Worm (Caenorhabditis elegans): ENCODE measurements around the gene F19B10.3.

The F19B10.3 gene

DNA sequence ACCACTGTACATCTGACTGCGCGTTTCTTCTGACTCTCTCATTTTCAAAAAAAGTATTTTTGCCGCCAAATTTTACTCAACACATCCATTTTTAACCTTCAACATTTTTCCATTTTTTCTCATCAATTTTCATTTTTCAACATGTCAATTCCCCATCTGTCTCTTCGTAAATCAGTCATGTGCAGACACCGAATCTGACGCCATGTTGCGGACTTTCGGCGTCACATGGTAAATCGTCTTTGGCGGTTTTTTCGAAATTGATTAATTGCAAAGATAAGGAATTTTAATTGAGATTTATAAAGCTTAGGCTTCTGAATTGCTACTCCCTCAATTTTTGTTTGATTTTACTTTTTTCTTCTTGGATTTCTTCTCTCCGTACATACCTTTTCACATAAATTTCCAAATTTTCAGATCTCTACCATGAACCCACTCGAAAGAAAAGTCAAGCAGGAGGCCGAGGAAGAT is 18.2 kb downstream of the F19B10.3 start, which contains the start of gene F19B10.1 (continued):
- peak; percentile 18 for TF ChIP-seq F23B12.7 (tag; optimal IDR thresholded peaks at IDR 0.05; ENCODE audit: insufficient read depth)
- no peak for TF ChIP-seq unc-62 (GFP tag; optimal IDR thresholded peaks at IDR 0.05)
- peak; percentile 60 for TF ChIP-seq dpl-1 (GFP tag; optimal IDR thresholded peaks at IDR 0.05)
- no peak for TF ChIP-seq lag-1 (GFP tag; IDR thresholded peaks at IDR 0.05)
- TF ChIP-seq hlh-26 (GFP tag; conservative IDR thresholded peaks at IDR 0.05) = no peak
- no peak for TF ChIP-seq hrde-1 (tag; optimal IDR thresholded peaks at IDR 0.05; ENCODE audit: borderline replicate concordance)
- no peak for TF ChIP-seq athp-1 (tag; optimal IDR thresholded peaks at IDR 0.05)
- no peak for TF ChIP-seq lir-1 (GFP tag; conservative IDR thresholded peaks at IDR 0.05)
- TF ChIP-seq ztf-22 (GFP tag; optimal IDR thresholded peaks at IDR 0.05) = no peak
- TF ChIP-seq attf-6 (GFP tag; IDR thresholded peaks at IDR 0.05) = no peak
- no peak for TF ChIP-seq madf-3 (GFP tag; IDR thresholded peaks at IDR 0.05)
- no peak for TF ChIP-seq F57A8.1 (GFP tag; optimal IDR thresholded peaks at IDR 0.05)
- no peak for TF ChIP-seq lin-26 (GFP tag; IDR thresholded peaks at IDR 0.05)
- TF ChIP-seq B0035.1 (tag; optimal IDR thresholded peaks at IDR 0.05) = no peak
- no peak for TF ChIP-seq unc-130 (GFP tag; optimal IDR thresholded peaks at IDR 0.05)
- 0 out of 2 replicates have a peak, but pooled peaks have one; percentile 31 for TF ChIP-seq Y53G8AR.9 (GFP tag; conservative IDR thresholded peaks at IDR 0.05)
- TF ChIP-seq tbx-9 (tag; optimal IDR thresholded peaks at IDR 0.05; ENCODE audit: borderline replicate concordance) = no peak
- no peak for TF ChIP-seq aptf-2 (GFP tag; conservative IDR thresholded peaks at IDR 0.05)
- TF ChIP-seq dpff-1 (tag; optimal IDR thresholded peaks at IDR 0.05) = no peak
- no peak for TF ChIP-seq B0261.1 (tag; optimal IDR thresholded peaks at IDR 0.05)
- no peak for TF ChIP-seq F39B2.1 (GFP tag; IDR thresholded peaks at IDR 0.05)
- TF ChIP-seq madf-8 (GFP tag; conservative IDR thresholded peaks at IDR 0.05) = no peak
- no peak for TF ChIP-seq him-1 (tag; optimal IDR thresholded peaks at IDR 0.05)
- TF ChIP-seq cebp-2 (GFP tag; IDR thresholded peaks at IDR 0.05) = no peak
- TF ChIP-seq nhr-80 (tag; optimal IDR thresholded peaks at IDR 0.05) = peak; percentile 61
- no peak for TF ChIP-seq sea-2 (GFP tag; IDR thresholded peaks at IDR 0.05)
- TF ChIP-seq madf-10 (tag; optimal IDR thresholded peaks at IDR 0.05) = no peak
- TF ChIP-seq dox-1 (GFP tag; IDR thresholded peaks at IDR 0.05) = 0 out of 2 replicates have a peak, but pooled peaks have one; percentile 44
- TF ChIP-seq pha-4 (tag; optimal IDR thresholded peaks at IDR 0.05) = no peak
- TF ChIP-seq attf-5 (GFP tag; optimal IDR thresholded peaks at IDR 0.05) = peak; percentile 66
- TF ChIP-seq nfyb-1 (GFP tag; IDR thresholded peaks at IDR 0.05) = peak; percentile 71; the same call in 1 of the 2 replicates
- TF ChIP-seq ztf-25 (GFP tag; IDR thresholded peaks at IDR 0.05) = no peak
- TF ChIP-seq efl-1 (GFP tag; optimal IDR thresholded peaks at IDR 0.05) = peak; percentile 33
- no peak for TF ChIP-seq zim-3 (tag; optimal IDR thresholded peaks at IDR 0.05)
- no peak for TF ChIP-seq die-1 (tag; optimal IDR thresholded peaks at IDR 0.05)
- TF ChIP-seq B0336.3 (GFP tag; IDR thresholded peaks at IDR 0.05) = no peak
- no peak for TF ChIP-seq F52B5.7 (tag; optimal IDR thresholded peaks at IDR 0.05)
- TF ChIP-seq hlh-12 (tag; optimal IDR thresholded peaks at IDR 0.05) = no peak
- TF ChIP-seq F49E8.2 (tag; optimal IDR thresholded peaks at IDR 0.05; ENCODE audit: insufficient read depth) = no peak
- no peak for TF ChIP-seq ZK185.1 (tag; optimal IDR thresholded peaks at IDR 0.05; ENCODE audit: poor library complexity, severe bottlenecking)
- TF ChIP-seq egrh-3 (GFP tag; IDR thresholded peaks at IDR 0.05) = no peak
- TF ChIP-seq aptf-3 (GFP tag; IDR thresholded peaks at IDR 0.05) = no peak
